Fruit fly (Drosophila melanogaster) whole organism, prepupa: ENCODE data around the gene AIMP2.

Source experiments
- Blimp-1 ChIP-seq: fragments of 200-800 bp; sonication (Bioruptor generic); optimal IDR thresholded peaks from 3 replicates; lab custom pipeline; 2017; ENCODE audit warnings: missing biosample characterization, missing genetic modification characterization, mild to moderate bottlenecking, moderate library complexity, missing genetic modification reagents
- CG10631 ChIP-seq: fragments of 200-800 bp; sonication (Bioruptor generic); optimal IDR thresholded peaks from 2 replicates; lab custom pipeline; 2016; ENCODE audit warnings: missing biosample characterization, missing genetic modification characterization
- CG3032 ChIP-seq: fragments of 200-800 bp; optimal IDR thresholded peaks from 2 replicates; lab custom pipeline; 2019; ENCODE audit warnings: missing biosample characterization, mild to moderate bottlenecking, missing genetic modification characterization, moderate library complexity
- CG6808 ChIP-seq: fragments of 200-800 bp; sonication (Bioruptor generic); optimal IDR thresholded peaks from 3 replicates; lab custom pipeline; 2017; ENCODE audit warnings: missing biosample characterization, missing genetic modification characterization, mild to moderate bottlenecking, moderate library complexity, missing genetic modification reagents
- CG8632 ChIP-seq: fragments of 200-800 bp; sonication (Bioruptor generic); optimal IDR thresholded peaks from 3 replicates; lab custom pipeline; 2016; ENCODE audit warnings: missing biosample characterization, missing genetic modification characterization
- Eip78C ChIP-seq: fragments of 200-800 bp; sonication (Bioruptor generic); peaks from one replicate; lab custom pipeline; 2016; ENCODE audit warnings: missing biosample characterization, missing genetic modification characterization
- Sox102F ChIP-seq: fragments of 200-800 bp; sonication (Bioruptor generic); optimal IDR thresholded peaks from 2 replicates; lab custom pipeline; 2016; ENCODE audit warnings: missing biosample characterization, mild to moderate bottlenecking, missing genetic modification characterization
- achi ChIP-seq: fragments of 200-800 bp; sonication (Bioruptor generic); optimal IDR thresholded peaks from 3 replicates; lab custom pipeline; 2016; ENCODE audit warnings: missing biosample characterization, missing genetic modification characterization
- eg ChIP-seq: fragments of 200-800 bp; sonication (Bioruptor generic); IDR thresholded peaks from 3 replicates; pipeline ENCODE4 v1.3.6; 2022; ENCODE audit warnings: missing biosample characterization, missing genetic modification characterization
- svp ChIP-seq: fragments of 200-800 bp; sonication (Bioruptor generic); peaks from one replicate; lab custom pipeline; 2016; ENCODE audit warnings: missing biosample characterization, missing genetic modification characterization
- topi ChIP-seq: fragments of 200-800 bp; sonication (Bioruptor generic); optimal IDR thresholded peaks from 3 replicates; lab custom pipeline; 2016; ENCODE audit warnings: missing biosample characterization, missing genetic modification characterization
- vri ChIP-seq: fragments of 200-800 bp; sonication (Bioruptor generic); optimal IDR thresholded peaks from 3 replicates; lab custom pipeline; 2016; ENCODE audit warnings: missing biosample characterization, mild to moderate bottlenecking, missing genetic modification characterization

DNA sequence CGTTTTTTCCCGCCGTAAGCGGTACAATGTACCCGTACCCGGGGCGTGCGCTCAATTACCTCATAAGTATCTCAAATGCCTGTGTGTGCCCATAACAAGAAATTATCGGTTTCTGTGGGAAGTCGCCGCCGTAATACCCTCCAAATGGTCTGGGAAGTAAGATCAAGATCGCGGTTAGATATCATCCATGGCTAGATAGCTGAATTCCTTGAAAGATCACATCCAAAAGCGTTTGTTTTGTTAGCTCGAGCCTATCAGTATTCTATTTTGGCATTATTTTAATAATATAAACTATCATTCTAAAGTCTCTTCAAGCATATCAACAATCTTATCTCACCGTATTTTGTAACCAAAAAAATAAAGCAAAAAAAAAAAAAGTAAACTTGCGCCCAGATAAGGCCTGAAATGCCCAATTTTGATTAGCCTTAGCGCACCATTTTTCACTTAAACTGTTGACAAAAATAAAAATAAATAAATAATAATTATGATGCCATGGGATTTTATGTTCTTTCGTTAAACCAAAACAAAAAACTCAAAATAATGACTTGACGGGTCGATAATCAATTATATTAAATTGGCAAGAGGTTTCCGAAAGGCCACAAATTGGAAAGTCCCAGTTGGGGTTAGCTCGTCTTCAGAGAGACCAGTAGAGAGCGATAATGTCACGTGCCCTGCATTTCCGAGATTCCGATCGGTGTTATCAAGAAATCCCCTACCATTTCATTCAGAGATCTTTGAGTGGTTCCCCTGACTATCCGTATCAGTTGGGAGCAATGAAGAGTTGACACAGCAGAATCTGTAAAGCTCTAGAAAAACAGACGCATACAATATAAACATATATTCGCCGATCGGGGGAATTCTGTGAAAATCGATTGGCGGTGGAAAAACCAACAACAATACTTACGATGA lies 44.6 kb upstream of the AIMP2 start:
- TF ChIP-seq CG3032 (no peak), svp (GFP tag; lab: Kevin White, UChicago) (peak; percentile 84), eg (no peak), achi (GFP tag; lab: Kevin White, UChicago) (no peak), CG10631 (GFP tag; lab: Kevin White, UChicago) (no peak), Eip78C (GFP tag; lab: Kevin White, UChicago) (peak; percentile 40), CG8632 (GFP tag; lab: Kevin White, UChicago) (no peak), CG6808 (GFP tag; lab: Kevin White, UChicago) (no peak), topi (GFP tag; lab: Kevin White, UChicago) (no peak), Blimp-1 (GFP tag; lab: Kevin White, UChicago) (no peak), vri (GFP tag; lab: Kevin White, UChicago) (peak; percentile 48), Sox102F (no peak)
